Fruit fly (Drosophila melanogaster) whole organism, adult: ENCODE results near the gene RpS15Aa.

ENCODE experiments used
- CG14711 ChIP-seq: fragments of 200-800 bp; sonication (Bioruptor generic); optimal IDR thresholded peaks from 2 replicates; lab custom pipeline; 2018; ENCODE audit warnings: missing biosample characterization, mild to moderate bottlenecking, missing genetic modification characterization, moderate library complexity
- CG1620 ChIP-seq: fragments of 200-800 bp; sonication (Bioruptor generic); optimal IDR thresholded peaks from 2 replicates; lab custom pipeline; 2016; ENCODE audit warnings: missing biosample characterization, missing genetic modification characterization
- kay ChIP-seq: fragments of 200-800 bp; sonication (Bioruptor generic); peaks from one replicate; lab custom pipeline; 2016; ENCODE audit warnings: missing biosample characterization, missing genetic modification characterization, borderline replicate concordance

DNA sequence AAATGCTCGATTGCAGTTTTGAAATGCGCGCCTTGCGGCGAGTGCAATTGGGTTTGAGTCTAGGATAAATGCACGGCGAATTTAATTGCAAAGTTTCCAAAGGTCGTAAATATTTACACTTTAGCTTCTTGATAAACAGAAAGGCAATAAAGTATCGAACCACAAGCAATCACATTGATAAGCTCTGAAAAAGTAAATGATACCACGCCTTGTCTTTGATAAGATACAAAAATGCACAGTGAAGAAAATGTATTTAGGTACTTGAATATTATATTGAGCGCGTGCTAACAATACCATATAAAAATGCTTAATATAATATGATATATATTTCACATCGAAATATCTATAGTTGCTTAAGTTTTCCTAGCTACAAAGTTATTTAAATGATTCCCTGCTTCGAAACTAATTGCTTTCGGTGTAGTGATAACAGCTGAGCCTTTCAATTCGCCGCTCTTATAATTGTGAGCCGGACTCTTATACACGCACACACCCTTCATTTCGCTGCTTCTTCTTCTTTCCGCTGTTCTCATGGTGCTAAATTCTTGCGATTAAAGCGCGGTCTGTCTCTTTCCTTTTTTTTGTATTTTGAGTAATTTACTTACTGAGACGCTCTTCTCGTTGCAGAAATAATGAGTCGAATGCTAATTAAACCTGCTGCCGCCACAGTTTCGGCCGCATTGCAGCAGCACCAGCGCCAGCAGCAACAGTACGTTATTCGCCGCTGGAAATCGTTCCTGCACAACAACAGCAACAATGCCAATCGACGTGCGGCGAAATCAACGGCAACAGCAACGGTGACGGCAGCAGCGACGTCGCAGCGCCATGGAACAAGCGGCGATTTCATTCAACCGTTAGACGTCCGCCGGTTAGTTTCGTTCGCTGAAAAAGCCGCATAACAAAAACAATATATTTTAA, 36.0 kb upstream of the RpS15Aa start:
- TF ChIP-seq CG14711: peak; percentile 87
- TF ChIP-seq kay (GFP tag; lab: Kevin White, UChicago): peak; percentile 46
- peak; percentile 42 for TF ChIP-seq CG1620 (GFP tag; lab: Kevin White, UChicago)
